Worm (Caenorhabditis elegans) whole organism, L1 larva: Measurements from ENCODE around the gene twk-6.
A peak's percentile ranks its signal among the peaks of the same experiment; 100 is the strongest.

Experiments
- ceh-63 ChIP-seq: fragments of 200-800 bp; sonication (Bioruptor generic); optimal IDR thresholded peaks from 2 replicates; lab custom pipeline; 2018; ENCODE audit warnings: mild to moderate bottlenecking, missing genetic modification characterization, missing compliant biosample characterization
- ces-1 ChIP-seq: fragments of 150-350 bp; optimal IDR thresholded peaks from 2 replicates; lab custom pipeline; 2014; ENCODE audit warnings: missing biosample characterization, missing genetic modification reagents, missing genetic modification characterization
- dpl-1 ChIP-seq, 3 experiments: fragments of 150-350 bp in 2 of 3; sonication (generic microtip) in 1 of 3; optimal IDR thresholded peaks; 2 replicates each; lab custom pipeline; 2014 to 2017; ENCODE audit warnings: missing biosample characterization in 3 of 3, missing genetic modification characterization in 3 of 3, missing genetic modification reagents in 3 of 3
- fkh-8 ChIP-seq: sonication (generic microtip); optimal IDR thresholded peaks from 2 replicates; lab custom pipeline; 2016; ENCODE audit warnings: mild to moderate bottlenecking, missing genetic modification characterization, missing compliant biosample characterization
- hlh-17 ChIP-seq: fragments of 200-800 bp; sonication (Bioruptor generic); optimal IDR thresholded peaks from 2 replicates; lab custom pipeline; 2018; ENCODE audit warnings: missing genetic modification characterization, mild to moderate bottlenecking, missing compliant biosample characterization, moderate library complexity, borderline replicate concordance
- isw-1 ChIP-seq: fragments of 200-800 bp; sonication (Bioruptor generic); IDR thresholded peaks from 2 replicates; pipeline ENCODE4 v1.3.6; 2022; ENCODE audit warnings: missing genetic modification characterization, missing compliant biosample characterization
- jun-1 ChIP-seq: fragments of 150-350 bp; optimal IDR thresholded peaks from 2 replicates; lab custom pipeline; 2014; ENCODE audit warnings: missing biosample characterization, missing genetic modification reagents, missing genetic modification characterization
- lin-39 ChIP-seq: fragments of 150-350 bp; optimal IDR thresholded peaks from 2 replicates; lab custom pipeline; 2014; ENCODE audit warnings: missing biosample characterization, missing genetic modification reagents, missing genetic modification characterization
- mab-9 ChIP-seq: fragments of 200-800 bp; sonication (Bioruptor generic); IDR thresholded peaks from 2 replicates; pipeline ENCODE4 v1.3.6; 2022; ENCODE audit warnings: missing genetic modification reagents, missing genetic modification characterization, missing compliant biosample characterization
- nhr-237 ChIP-seq: fragments of 150-350 bp; optimal IDR thresholded peaks from 2 replicates; lab custom pipeline; 2014; ENCODE audit warnings: missing biosample characterization, missing genetic modification characterization
- ztf-11 ChIP-seq, 2 experiments: sonication (generic microtip); optimal IDR thresholded peaks; 2 replicates each; lab custom pipeline; 2016 to 2017; ENCODE audit warnings: missing genetic modification characterization in 2 of 2, missing biosample characterization in 1 of 2, missing compliant biosample characterization in 1 of 2

DNA sequence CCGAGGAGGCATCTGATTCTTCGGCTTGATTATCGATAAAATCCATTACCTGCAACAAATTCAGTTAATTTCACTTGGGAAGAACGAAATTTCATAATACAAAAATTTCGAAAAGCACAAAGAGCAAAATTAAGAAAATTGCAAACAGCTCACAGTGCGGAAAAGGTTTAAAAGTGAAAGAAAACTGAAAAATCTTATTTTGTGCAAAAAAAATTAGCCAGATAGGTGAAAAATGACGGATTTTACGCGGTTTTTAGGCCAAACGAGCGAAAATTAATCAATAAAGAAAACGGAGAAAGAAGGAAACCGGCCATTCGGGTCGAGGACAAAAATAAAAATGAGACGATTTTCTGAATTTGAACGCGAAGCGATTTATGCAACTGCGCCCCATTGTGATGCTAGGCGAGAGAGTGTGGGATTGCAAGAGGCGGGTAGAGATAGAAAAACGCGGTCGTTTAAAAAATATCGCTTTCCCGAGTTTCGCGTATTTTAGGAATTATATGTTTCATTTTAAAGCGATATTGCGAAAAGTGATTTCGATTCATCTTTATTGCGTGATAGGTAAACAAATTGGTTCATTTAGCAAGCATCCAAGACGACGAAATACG is 22.0 kb upstream of the twk-6 start, which contains the start of gene emb-5:
- peak; percentile 95 to 97 (median 96) for TF ChIP-seq dpl-1 (GFP tag; optimal IDR thresholded peaks at IDR 0.05; lab: Kevin White, UChicago)
- TF ChIP-seq jun-1, result peak; percentile 59
- peak; percentile 62 for TF ChIP-seq fkh-8 (tag; lab: Kevin White, UChicago)
- TF ChIP-seq ztf-11 (tag; optimal IDR thresholded peaks at IDR 0.05; lab: Kevin White, UChicago), result no peak
- no peak for TF ChIP-seq nhr-237 (tag; lab: Kevin White, UChicago)
- no peak for TF ChIP-seq hlh-17 (GFP tag; lab: Kevin White, UChicago)
- peak; percentile 75 for TF ChIP-seq isw-1
- peak; percentile 40; the same call in 1 of the 2 replicates for TF ChIP-seq mab-9 (GFP tag; lab: Robert Waterston, UW)
- no peak for TF ChIP-seq ces-1 (GFP tag; lab: Kevin White, UChicago)
- no peak for TF ChIP-seq ceh-63 (GFP tag; lab: Kevin White, UChicago)
- TF ChIP-seq lin-39, result peak; percentile 59
